Worm (Caenorhabditis elegans) whole organism, midembryonic: ENCODE data around the gene miga-1.

Experiments
- T22C8.4 ChIP-seq: fragments of 200-800 bp; sonication (Bioruptor generic); IDR thresholded peaks from 2 replicates; pipeline ENCODE4 v1.3.6; 2022; ENCODE audit warnings: missing genetic modification characterization, missing compliant biosample characterization
- cog-1 ChIP-seq: sonication (generic microtip); optimal IDR thresholded peaks from 2 replicates; lab custom pipeline; 2016; ENCODE audit warnings: missing genetic modification characterization, missing compliant biosample characterization
- flt-1 ChIP-seq: fragments of 200-800 bp; sonication (Bioruptor generic); IDR thresholded peaks from 2 replicates; pipeline ENCODE4 v1.3.6; 2022; ENCODE audit warnings: missing genetic modification characterization, missing compliant biosample characterization
- klf-2 ChIP-seq: fragments of 200-800 bp; sonication (Bioruptor generic); conservative IDR thresholded peaks from 2 replicates; pipeline ENCODE4 v1.3.6; 2022; ENCODE audit warnings: missing genetic modification reagents, missing genetic modification characterization, missing compliant biosample characterization
- med-1 ChIP-seq: sonication (generic microtip); optimal IDR thresholded peaks from 2 replicates; lab custom pipeline; 2017; ENCODE audit warnings: missing genetic modification characterization, mild to moderate bottlenecking, missing compliant biosample characterization, antibody characterized with exemption, missing genetic modification reagents; ENCODE audit not compliant: insufficient read depth
- ref-1 ChIP-seq: fragments of 200-800 bp; sonication (Bioruptor generic); conservative IDR thresholded peaks from 2 replicates; pipeline ENCODE4 v1.3.6; 2022; ENCODE audit warnings: missing genetic modification reagents, missing genetic modification characterization, missing compliant biosample characterization
- tab-1 ChIP-seq: fragments of 200-800 bp; sonication (Bioruptor generic); IDR thresholded peaks from 2 replicates; pipeline ENCODE4 v1.3.6; 2022; ENCODE audit warnings: missing genetic modification characterization, missing compliant biosample characterization
- ztf-29 ChIP-seq: fragments of 200-800 bp; sonication (Bioruptor generic); IDR thresholded peaks from 2 replicates; pipeline ENCODE4 v1.3.6; 2022; ENCODE audit warnings: missing genetic modification reagents, missing genetic modification characterization, missing compliant biosample characterization

- no peak for TF ChIP-seq flt-1 (GFP tag; lab: Robert Waterston, UW)
- TF ChIP-seq ref-1 (GFP tag; lab: Robert Waterston, UW) = no peak
- TF ChIP-seq med-1 = no peak
- TF ChIP-seq tab-1 (GFP tag; lab: Robert Waterston, UW) = no peak
- TF ChIP-seq ztf-29 (GFP tag; lab: Robert Waterston, UW) = no peak
- no peak for TF ChIP-seq klf-2 (GFP tag; lab: Robert Waterston, UW)
- no peak for TF ChIP-seq cog-1 (tag; lab: Kevin White, UChicago)
- TF ChIP-seq T22C8.4 (GFP tag; lab: Robert Waterston, UW) = no peak
Observed at ce11 chrV:12352445-12352844, 48.2 kb downstream of the miga-1 start, which contains the start of gene sqt-3.
